Worm (Caenorhabditis elegans) whole organism, L1 larva: ENCODE measurements around the gene taf-8.

ENCODE experiments used
- C16A3.4 ChIP-seq: fragments of 150-350 bp; optimal IDR thresholded peaks from 2 replicates; lab custom pipeline; 2014; ENCODE audit warnings: missing biosample characterization, missing genetic modification characterization
- C34B4.2 ChIP-seq: sonication (generic microtip); optimal IDR thresholded peaks from 2 replicates; lab custom pipeline; 2017; ENCODE audit warnings: mild to moderate bottlenecking, missing genetic modification characterization, missing compliant biosample characterization
- F16B12.6 ChIP-seq: fragments of 150-350 bp; optimal IDR thresholded peaks from 2 replicates; lab custom pipeline; 2014; ENCODE audit warnings: missing biosample characterization, missing genetic modification characterization
- ama-1 ChIP-seq: fragments of 150-350 bp; optimal IDR thresholded peaks from 2 replicates; lab custom pipeline; 2014
- blmp-1 ChIP-seq: fragments of 150-350 bp; optimal IDR thresholded peaks from 2 replicates; lab custom pipeline; 2014; ENCODE audit warnings: missing biosample characterization, missing genetic modification characterization
- ceh-82 ChIP-seq, 3 experiments: fragments of 150-350 bp in 1 of 3; sonication (generic microtip) in 2 of 3; optimal IDR thresholded peaks; 2 replicates each; lab custom pipeline; 2014 to 2017; ENCODE audit warnings: missing biosample characterization in 3 of 3, missing genetic modification characterization in 3 of 3
- ceh-90 ChIP-seq: sonication (generic microtip); optimal IDR thresholded peaks from 2 replicates; lab custom pipeline; 2016; ENCODE audit warnings: missing genetic modification characterization, missing compliant biosample characterization
- ces-1 ChIP-seq: fragments of 150-350 bp; optimal IDR thresholded peaks from 2 replicates; lab custom pipeline; 2014; ENCODE audit warnings: missing biosample characterization, missing genetic modification reagents, missing genetic modification characterization
- efl-1 ChIP-seq, 4 experiments: fragments of 150-350 bp; optimal IDR thresholded peaks in 3 of 4; peaks in 1 of 4; 1 replicate in 1 of 4; 2 replicates in 3 of 4; lab custom pipeline; 2014; ENCODE audit warnings: missing biosample characterization in 2 of 4, missing genetic modification characterization in 2 of 4, missing genetic modification reagents in 2 of 4
- egl-13 ChIP-seq: sonication (generic microtip); optimal IDR thresholded peaks from 2 replicates; lab custom pipeline; 2016; ENCODE audit warnings: missing genotype, missing genetic modification reagents, missing genetic modification characterization, missing compliant biosample characterization
- egl-27 ChIP-seq, 2 experiments: fragments of 150-350 bp in 1 of 2; sonication (generic microtip); optimal IDR thresholded peaks; 3 replicates each; lab custom pipeline; 2017 to 2018; ENCODE audit warnings: missing biosample characterization in 2 of 2, missing genetic modification characterization in 2 of 2, missing genetic modification reagents in 2 of 2
- elt-2 ChIP-seq: sonication (generic microtip); optimal IDR thresholded peaks from 2 replicates; lab custom pipeline; 2016; ENCODE audit warnings: missing genetic modification characterization, mild to moderate bottlenecking, inconsistent platforms, missing compliant biosample characterization, missing genetic modification reagents
- elt-3 ChIP-seq, 6 experiments: fragments of 150-350 bp in 1 of 6; sonication (generic microtip); optimal IDR thresholded peaks; 2 replicates each; lab custom pipeline; 2017 to 2018; ENCODE audit warnings: missing biosample characterization in 6 of 6, missing genetic modification characterization in 6 of 6, inconsistent platforms in 1 of 6
- fkh-8 ChIP-seq: sonication (generic microtip); optimal IDR thresholded peaks from 2 replicates; lab custom pipeline; 2016; ENCODE audit warnings: mild to moderate bottlenecking, missing genetic modification characterization, missing compliant biosample characterization
- fos-1 ChIP-seq: fragments of 150-350 bp; optimal IDR thresholded peaks from 2 replicates; lab custom pipeline; 2014; ENCODE audit warnings: missing biosample characterization, missing genetic modification characterization
- grh-1 ChIP-seq: fragments of 200-800 bp; sonication (Bioruptor generic); IDR thresholded peaks from 2 replicates; pipeline ENCODE4 v1.3.6; 2022; ENCODE audit warnings: missing genetic modification reagents, missing genetic modification characterization, missing compliant biosample characterization
- hlh-4 ChIP-seq: sonication (generic microtip); optimal IDR thresholded peaks from 2 replicates; lab custom pipeline; 2016; ENCODE audit warnings: mild to moderate bottlenecking, missing genetic modification characterization, missing compliant biosample characterization
- jun-1 ChIP-seq: fragments of 150-350 bp; optimal IDR thresholded peaks from 2 replicates; lab custom pipeline; 2014; ENCODE audit warnings: missing biosample characterization, missing genetic modification reagents, missing genetic modification characterization
- lin-13 ChIP-seq: fragments of 150-350 bp; optimal IDR thresholded peaks from 2 replicates; lab custom pipeline; 2014; ENCODE audit warnings: missing biosample characterization, missing genetic modification reagents, missing genetic modification characterization
- lin-14 ChIP-seq: fragments of 200-800 bp; sonication (Bioruptor generic); optimal IDR thresholded peaks from 2 replicates; lab custom pipeline; 2018; ENCODE audit warnings: mild to moderate bottlenecking, missing genetic modification characterization, moderate library complexity, missing compliant biosample characterization
- lin-39 ChIP-seq: fragments of 150-350 bp; optimal IDR thresholded peaks from 2 replicates; lab custom pipeline; 2014; ENCODE audit warnings: missing biosample characterization, missing genetic modification reagents, missing genetic modification characterization
- lsy-2 ChIP-seq, 2 experiments: fragments of 150-350 bp; optimal IDR thresholded peaks; 2 replicates each; lab custom pipeline; 2014; ENCODE audit warnings: missing biosample characterization in 2 of 2, missing genetic modification characterization in 2 of 2
- mdl-1 ChIP-seq, 2 experiments: fragments of 150-350 bp; optimal IDR thresholded peaks; 2 replicates each; lab custom pipeline; 2014 to 2017; ENCODE audit warnings: missing biosample characterization in 2 of 2, missing genetic modification characterization in 2 of 2, inconsistent platforms in 1 of 2
- mef-2 ChIP-seq: fragments of 150-350 bp; optimal IDR thresholded peaks from 2 replicates; lab custom pipeline; 2014; ENCODE audit warnings: missing biosample characterization, missing genetic modification characterization
- nhr-11 ChIP-seq: fragments of 150-350 bp; optimal IDR thresholded peaks from 2 replicates; lab custom pipeline; 2014; ENCODE audit warnings: missing biosample characterization, missing genetic modification characterization
- nhr-12 ChIP-seq: sonication (generic microtip); optimal IDR thresholded peaks from 2 replicates; lab custom pipeline; 2017; ENCODE audit warnings: missing biosample characterization, missing genetic modification characterization
- nhr-19 ChIP-seq: fragments of 200-800 bp; sonication (Bioruptor generic); conservative IDR thresholded peaks from 2 replicates; pipeline ENCODE4 v1.3.6; 2022; ENCODE audit warnings: missing genetic modification characterization, missing compliant biosample characterization
- nhr-47 ChIP-seq: sonication (generic microtip); optimal IDR thresholded peaks from 2 replicates; lab custom pipeline; 2016; ENCODE audit warnings: mild to moderate bottlenecking, missing genetic modification characterization, moderate library complexity, missing compliant biosample characterization
- nhr-71 ChIP-seq: sonication (generic microtip); optimal IDR thresholded peaks from 2 replicates; lab custom pipeline; 2016; ENCODE audit warnings: mild to moderate bottlenecking, missing genetic modification characterization, moderate library complexity, missing compliant biosample characterization
- nhr-76 ChIP-seq: sonication (generic microtip); optimal IDR thresholded peaks from 2 replicates; lab custom pipeline; 2017; ENCODE audit warnings: missing biosample characterization, missing genetic modification characterization
- pax-3 ChIP-seq: fragments of 200-800 bp; sonication (Bioruptor generic); optimal IDR thresholded peaks from 2 replicates; lab custom pipeline; 2018; ENCODE audit warnings: mild to moderate bottlenecking, missing genetic modification characterization, moderate library complexity, missing compliant biosample characterization
- pqm-1 ChIP-seq: sonication (generic microtip); optimal IDR thresholded peaks from 3 replicates; lab custom pipeline; 2017; ENCODE audit warnings: missing biosample characterization, missing genetic modification characterization
- rnt-1 ChIP-seq: sonication (generic microtip); optimal IDR thresholded peaks from 2 replicates; lab custom pipeline; 2016; ENCODE audit warnings: mild to moderate bottlenecking, missing genetic modification characterization, moderate library complexity, missing compliant biosample characterization
- skn-1 ChIP-seq: fragments of 150-350 bp; optimal IDR thresholded peaks from 2 replicates; lab custom pipeline; 2014; ENCODE audit warnings: missing biosample characterization, missing genetic modification characterization
- snpc-4 ChIP-seq: fragments of 150-350 bp; optimal IDR thresholded peaks from 2 replicates; lab custom pipeline; 2014; ENCODE audit warnings: missing biosample characterization, missing genetic modification characterization
- sox-4 ChIP-seq: sonication (generic microtip); optimal IDR thresholded peaks from 2 replicates; lab custom pipeline; 2016; ENCODE audit warnings: missing genetic modification characterization, missing compliant biosample characterization
- sup-37 ChIP-seq: fragments of 200-800 bp; sonication (Bioruptor generic); optimal IDR thresholded peaks from 2 replicates; lab custom pipeline; 2018; ENCODE audit warnings: mild to moderate bottlenecking, missing genetic modification characterization, missing compliant biosample characterization
- swsn-7 ChIP-seq: sonication (generic microtip); optimal IDR thresholded peaks from 2 replicates; lab custom pipeline; 2016; ENCODE audit warnings: missing genetic modification characterization, missing compliant biosample characterization
- tlp-1 ChIP-seq: fragments of 150-350 bp; optimal IDR thresholded peaks from 2 replicates; lab custom pipeline; 2014; ENCODE audit warnings: missing biosample characterization, missing genetic modification characterization
- unc-130 ChIP-seq: fragments of 150-350 bp; optimal IDR thresholded peaks from 2 replicates; lab custom pipeline; 2017; ENCODE audit warnings: missing biosample characterization, missing genetic modification characterization, inconsistent platforms
- unc-30 ChIP-seq: sonication (generic microtip); optimal IDR thresholded peaks from 2 replicates; lab custom pipeline; 2017; ENCODE audit warnings: missing biosample characterization, missing genetic modification characterization
- unc-98 ChIP-seq: fragments of 200-800 bp; sonication (Bioruptor generic); IDR thresholded peaks from 2 replicates; pipeline ENCODE4 v1.3.6; 2022; ENCODE audit warnings: missing genetic modification characterization, missing compliant biosample characterization
- xbp-1 ChIP-seq: sonication (generic microtip); optimal IDR thresholded peaks from 2 replicates; lab custom pipeline; 2016; ENCODE audit warnings: missing genetic modification characterization, missing compliant biosample characterization
- zip-4 ChIP-seq: fragments of 200-800 bp; sonication (Bioruptor generic); optimal IDR thresholded peaks from 2 replicates; lab custom pipeline; 2018; ENCODE audit warnings: mild to moderate bottlenecking, missing genetic modification characterization, moderate library complexity, missing compliant biosample characterization
- ztf-11 ChIP-seq, 2 experiments: sonication (generic microtip); optimal IDR thresholded peaks; 2 replicates each; lab custom pipeline; 2016 to 2017; ENCODE audit warnings: missing genetic modification characterization in 2 of 2, missing biosample characterization in 1 of 2, missing compliant biosample characterization in 1 of 2

taf-8 gene

DNA sequence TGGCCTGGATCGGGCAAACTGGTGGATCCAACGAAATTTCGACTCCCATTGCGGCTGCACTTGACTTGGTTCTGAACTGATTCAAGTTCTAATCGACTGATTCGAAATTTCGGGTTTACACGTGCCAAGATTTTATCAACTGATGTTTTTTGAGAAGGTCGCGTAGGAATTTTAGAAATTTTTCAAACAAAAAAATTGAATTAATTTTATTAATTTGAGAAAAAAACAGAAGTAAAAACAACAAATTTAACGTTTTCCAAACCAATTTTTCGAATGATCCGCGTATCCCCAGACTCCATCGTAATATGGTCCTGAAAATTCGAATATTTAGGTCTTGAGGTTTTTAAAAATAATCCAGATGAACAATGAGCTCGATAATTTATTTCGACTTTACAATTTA is 16.2 kb upstream of the taf-8 start, which contains the start of gene ZK1307.3:
ZK1307.3 (minus strand) TSS at position 101 of the 400 bp plus-strand sequence.
- TF ChIP-seq unc-130 (tag; lab: Kevin White, UChicago) (no peak), nhr-12 (tag; lab: Kevin White, UChicago) (no peak), ceh-82 (tag; optimal IDR thresholded peaks at IDR 0.05; lab: Kevin White, UChicago) (no peak), lin-14 (GFP tag; lab: Kevin White, UChicago) (no peak), ceh-90 (tag; lab: Kevin White, UChicago) (no peak), fkh-8 (tag; lab: Kevin White, UChicago) (no peak), lin-39 (tag; lab: Kevin White, UChicago) (no peak), ces-1 (no peak)

ce11 chrII:9653679-9654078 is 15.4 kb upstream of the taf-8 start, which contains the start of gene ZK1307.2:
Gene ZK1307.2, minus strand, starts transcription at chrII:9653952.
- TF ChIP-seq swsn-7 (tag; lab: Kevin White, UChicago) (no peak), sox-4 (tag; lab: Kevin White, UChicago) (no peak), tlp-1 (no peak), sup-37 (no peak), C16A3.4 (tag; lab: Kevin White, UChicago) (no peak), grh-1 (GFP tag; lab: Robert Waterston, UW) (no peak), nhr-19 (GFP tag; lab: Robert Waterston, UW) (no peak), C34B4.2 (tag; lab: Kevin White, UChicago) (no peak), ama-1 (no peak), elt-2 (tag; lab: Kevin White, UChicago) (no peak), egl-13 (tag; lab: Kevin White, UChicago) (no peak), mef-2 (tag; lab: Kevin White, UChicago) (no peak), unc-30 (tag; lab: Kevin White, UChicago) (no peak), xbp-1 (tag; lab: Kevin White, UChicago) (no peak), unc-98 (no peak), nhr-76 (tag; lab: Kevin White, UChicago) (no peak), pax-3 (tag; lab: Kevin White, UChicago) (no peak), zip-4 (no peak), lin-13 (no peak), skn-1 (no peak)

- TF ChIP-seq blmp-1 (tag; lab: Kevin White, UChicago) (peak; percentile 23), elt-2 (tag; lab: Kevin White, UChicago) (peak; percentile 32), mef-2 (tag; lab: Kevin White, UChicago) (no peak), jun-1 (tag; lab: Kevin White, UChicago) (no peak)
These were observed 13.5 kb upstream of the taf-8 start, which contains the start of gene ZK1307.1 for ce11 chrII:9655530-9656139. Gene ZK1307.1, minus strand, starts transcription at chrII:9655580.

DNA sequence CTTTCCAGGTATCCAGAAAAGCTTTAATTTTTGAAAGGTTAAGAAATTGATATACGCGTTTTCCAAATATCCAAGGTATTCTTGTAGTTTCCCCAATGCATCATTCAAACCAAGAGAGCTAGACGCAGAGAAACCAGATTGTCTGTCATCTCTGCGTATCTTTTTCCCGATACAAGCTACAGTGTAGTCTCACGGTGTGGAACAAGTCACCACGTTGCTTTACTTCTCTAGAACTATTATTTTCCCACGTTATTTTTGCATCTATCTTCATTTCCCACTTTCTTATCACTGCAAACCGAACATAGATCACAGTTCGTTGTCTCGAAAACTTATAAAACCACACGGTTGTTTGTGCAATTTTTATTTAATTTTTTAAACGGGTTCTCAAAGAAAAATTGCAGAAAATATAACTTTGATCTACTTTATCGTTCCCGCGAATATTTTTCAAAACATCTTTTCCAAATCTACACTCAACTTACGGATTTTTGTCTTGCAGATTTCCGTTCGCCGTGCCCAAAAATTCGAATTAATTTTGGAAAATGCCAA is 12.8 kb upstream of the taf-8 start, which contains the start of gene gstk-1:
gstk-1 (plus strand) TSS at position 496 of the 546 bp plus-strand sequence.
- TF ChIP-seq C16A3.4 (tag; lab: Kevin White, UChicago) (peak; percentile 11), lsy-2 (tag; optimal IDR thresholded peaks at IDR 0.05; lab: Kevin White, UChicago) (peak in 1 of 2 experiments; percentile 2), F16B12.6 (tag; lab: Kevin White, UChicago) (no peak), grh-1 (GFP tag; lab: Robert Waterston, UW) (peak; percentile 31; the same call in 1 of the 2 replicates), egl-27 (tag; optimal IDR thresholded peaks at IDR 0.05; lab: Kevin White, UChicago) (no peak), xbp-1 (tag; lab: Kevin White, UChicago) (no peak), efl-1 (optimal IDR thresholded peaks at IDR 0.05; lab: Kevin White, UChicago) (peak in 1 of 2 experiments; percentile 13), efl-1 (GFP tag; optimal IDR thresholded peaks at IDR 0.05 in 1 of 2; lab: Kevin White, UChicago) (no peak), blmp-1 (tag; lab: Kevin White, UChicago) (peak; percentile 31), pqm-1 (tag; lab: Kevin White, UChicago) (no peak), mdl-1 (tag; optimal IDR thresholded peaks at IDR 0.05; lab: Kevin White, UChicago) (peak in 1 of 2 experiments; percentile 67), fos-1 (tag; lab: Kevin White, UChicago) (no peak), nhr-11 (tag; lab: Kevin White, UChicago) (peak; percentile 13), hlh-4 (tag; lab: Kevin White, UChicago) (no peak), rnt-1 (tag; lab: Kevin White, UChicago) (peak; percentile 23), lin-14 (GFP tag; lab: Kevin White, UChicago) (peak; percentile 10), elt-2 (tag; lab: Kevin White, UChicago) (peak; percentile 68), snpc-4 (tag; lab: Kevin White, UChicago) (no peak), nhr-19 (GFP tag; lab: Robert Waterston, UW) (0 out of 2 replicates have a peak, but pooled peaks have one; percentile 13), nhr-47 (tag; lab: Kevin White, UChicago) (peak; percentile 39), nhr-71 (tag; lab: Kevin White, UChicago) (peak; percentile 57), ztf-11 (tag; optimal IDR thresholded peaks at IDR 0.05; lab: Kevin White, UChicago) (no peak), elt-3 (tag; optimal IDR thresholded peaks at IDR 0.05; lab: Kevin White, UChicago) (peak in 2 of 6 experiments; percentile 44 to 67)
